Worm (Caenorhabditis elegans): ENCODE results near the gene rod-1.

rod-1 gene

ce11 chrIV:7508850-7509249, 30.6 kb downstream of the rod-1 start:
- TF ChIP-seq fkh-6 (tag; optimal IDR thresholded peaks at IDR 0.05) (no peak), npax-4 (tag; optimal IDR thresholded peaks at IDR 0.05) (no peak), sox-4 (tag; optimal IDR thresholded peaks at IDR 0.05) (no peak), ceh-9 (tag; optimal IDR thresholded peaks at IDR 0.05) (no peak), unc-3 (GFP tag; conservative IDR thresholded peaks at IDR 0.05) (no peak), unc-3 (tag; optimal IDR thresholded peaks at IDR 0.05) (no peak), ceh-34 (tag; optimal IDR thresholded peaks at IDR 0.05) (no peak), pag-3 (tag; optimal IDR thresholded peaks at IDR 0.05; ENCODE audit: borderline replicate concordance) (no peak), gmeb-2 (tag; optimal IDR thresholded peaks at IDR 0.05) (no peak), dmd-4 (tag; optimal IDR thresholded peaks at IDR 0.05; ENCODE audit: borderline replicate concordance) (no peak), F13H6.1 (tag; optimal IDR thresholded peaks at IDR 0.05) (no peak), sdc-2 (tag; optimal IDR thresholded peaks at IDR 0.05) (no peak), hlh-30 (tag; optimal IDR thresholded peaks at IDR 0.05; ENCODE audit: insufficient read depth) (no peak), ttx-3 (tag; optimal IDR thresholded peaks at IDR 0.05) (no peak), hlh-15 (tag; optimal IDR thresholded peaks at IDR 0.05) (no peak)

ce11 chrIV:7510829-7511228, 32.6 kb downstream of the rod-1 start:
- peak; percentile 72 for TF ChIP-seq nfya-1 (tag; optimal IDR thresholded peaks at IDR 0.05)
- no peak for TF ChIP-seq pqm-1 (tag; optimal IDR thresholded peaks at IDR 0.05)

DNA sequence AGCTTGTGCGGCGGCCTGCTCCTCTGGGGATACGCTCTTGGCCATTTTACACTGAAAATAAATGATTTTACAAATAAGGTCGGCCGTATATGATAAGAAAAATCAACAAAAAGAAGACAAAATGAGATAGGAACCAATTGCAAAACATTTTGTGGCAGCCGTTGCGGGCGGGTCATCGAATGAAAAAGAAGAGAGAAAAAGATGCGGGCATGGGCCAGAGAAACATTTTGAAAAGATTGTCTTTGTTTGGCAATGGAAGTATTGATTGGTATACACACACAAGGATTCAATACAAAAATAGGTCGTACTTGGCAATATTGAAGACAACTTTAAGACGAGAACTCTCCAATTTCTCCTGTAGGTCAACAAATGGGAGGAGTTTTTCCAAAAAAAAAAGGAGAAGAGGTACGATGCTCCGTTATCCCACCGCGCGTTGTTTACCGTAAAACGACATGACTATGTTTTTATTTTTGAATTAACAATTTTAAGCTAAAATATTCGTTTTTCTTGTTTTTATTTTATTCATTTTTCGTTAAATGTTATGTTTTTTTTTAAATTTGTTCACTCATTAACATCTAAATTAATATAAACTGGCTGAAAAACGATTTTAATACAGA, 34.5 kb downstream of the rod-1 start, which contains the start of the genes plc-4 and R05G6.4:
Gene plc-4, minus strand, starts transcription at position 51 of the 617 bp plus-strand sequence.
Gene R05G6.4, plus strand, starts transcription at position 617 of the 617 bp plus-strand sequence.
- TF ChIP-seq che-1 (tag; optimal IDR thresholded peaks at IDR 0.05) (no peak), ceh-31 (tag; optimal IDR thresholded peaks at IDR 0.05) (no peak)

- TF ChIP-seq che-1 (tag; optimal IDR thresholded peaks at IDR 0.05) (no peak), ceh-2 (tag; optimal IDR thresholded peaks at IDR 0.05) (no peak), lin-11 (tag; optimal IDR thresholded peaks at IDR 0.05) (no peak), nhr-232 (tag; optimal IDR thresholded peaks at IDR 0.05) (no peak), K09A11.1 (tag; optimal IDR thresholded peaks at IDR 0.05; ENCODE audit: insufficient read depth) (no peak), mec-3 (tag; optimal IDR thresholded peaks at IDR 0.05; ENCODE audit: borderline replicate concordance) (no peak), eyg-1 (tag; optimal IDR thresholded peaks at IDR 0.05) (no peak), ceh-6 (GFP tag; optimal IDR thresholded peaks at IDR 0.05) (no peak), sox-2 (GFP tag; IDR thresholded peaks at IDR 0.05) (no peak), ceh-48 (tag; optimal IDR thresholded peaks at IDR 0.05) (no peak), ceh-22 (tag; optimal IDR thresholded peaks at IDR 0.05) (no peak), gmeb-2 (tag; optimal IDR thresholded peaks at IDR 0.05) (no peak), dve-1 (tag; optimal IDR thresholded peaks at IDR 0.05) (no peak), dmd-4 (tag; optimal IDR thresholded peaks at IDR 0.05; ENCODE audit: borderline replicate concordance) (no peak)
Observed at ce11 chrIV:7516167-7516566, 37.9 kb downstream of the rod-1 start, which contains the start of the genes R05G6.9 and R05G6.3. Gene R05G6.9 (minus strand): TSS chrIV:7516267. Gene R05G6.3 (plus strand): TSS chrIV:7516552.

- TF ChIP-seq elt-4 (tag; optimal IDR thresholded peaks at IDR 0.05): no peak
- no peak for TF ChIP-seq hlh-30 (tag; optimal IDR thresholded peaks at IDR 0.05; ENCODE audit: insufficient read depth)
- no peak for TF ChIP-seq fkh-6 (tag; optimal IDR thresholded peaks at IDR 0.05)
- TF ChIP-seq madf-2 (tag; optimal IDR thresholded peaks at IDR 0.05): no peak
- no peak for TF ChIP-seq K02D7.2 (tag; optimal IDR thresholded peaks at IDR 0.05)
- TF ChIP-seq pqm-1 (tag; optimal IDR thresholded peaks at IDR 0.05): no peak
- TF ChIP-seq tbx-7 (tag; optimal IDR thresholded peaks at IDR 0.05): no peak
- no peak for TF ChIP-seq che-1 (tag; optimal IDR thresholded peaks at IDR 0.05)
- no peak for TF ChIP-seq elt-2 (tag; optimal IDR thresholded peaks at IDR 0.05)
- TF ChIP-seq dmd-4 (tag; optimal IDR thresholded peaks at IDR 0.05; ENCODE audit: borderline replicate concordance): no peak
- TF ChIP-seq ceh-34 (tag; optimal IDR thresholded peaks at IDR 0.05): no peak
Observed at ce11 chrIV:7520258-7520657, 42.0 kb downstream of the rod-1 start.
